Fruit fly (Drosophila melanogaster) whole organism, prepupa: ENCODE measurements around the gene Chrac-14.

ENCODE experiments used
- Blimp-1 ChIP-seq: fragments of 200-800 bp; sonication (Bioruptor generic); optimal IDR thresholded peaks from 3 replicates; lab custom pipeline; 2017; ENCODE audit warnings: missing biosample characterization, missing genetic modification characterization, mild to moderate bottlenecking, moderate library complexity, missing genetic modification reagents
- CG16779 ChIP-seq: fragments of 200-800 bp; sonication (Bioruptor generic); optimal IDR thresholded peaks from 3 replicates; lab custom pipeline; 2017; ENCODE audit warnings: missing biosample characterization, mild to moderate bottlenecking, missing genetic modification characterization
- CG7368 ChIP-seq: fragments of 200-800 bp; sonication (Bioruptor generic); optimal IDR thresholded peaks from 3 replicates; lab custom pipeline; 2016; ENCODE audit warnings: missing biosample characterization, missing genetic modification characterization
- Ets96B ChIP-seq: fragments of 200-800 bp; optimal IDR thresholded peaks from 2 replicates; lab custom pipeline; 2019; ENCODE audit warnings: missing biosample characterization, mild to moderate bottlenecking, missing genetic modification characterization, moderate library complexity
- Lpt ChIP-seq: fragments of 200-800 bp; sonication (Bioruptor generic); optimal IDR thresholded peaks from 3 replicates; lab custom pipeline; 2016; ENCODE audit warnings: missing biosample characterization, missing genetic modification characterization
- achi ChIP-seq: fragments of 200-800 bp; sonication (Bioruptor generic); optimal IDR thresholded peaks from 3 replicates; lab custom pipeline; 2016; ENCODE audit warnings: missing biosample characterization, missing genetic modification characterization
- esn ChIP-seq: fragments of 200-800 bp; sonication (Bioruptor generic); optimal IDR thresholded peaks from 2 replicates; lab custom pipeline; 2016; ENCODE audit warnings: missing biosample characterization, mild to moderate bottlenecking, missing genetic modification characterization, moderate library complexity
- fd85E ChIP-seq: fragments of 200-800 bp; sonication (Bioruptor generic); optimal IDR thresholded peaks from 3 replicates; lab custom pipeline; 2016; ENCODE audit warnings: missing biosample characterization, missing genetic modification characterization
- salr ChIP-seq, 2 experiments: fragments of 200-800 bp; sonication (Bioruptor generic); optimal IDR thresholded peaks; 3 replicates each; lab custom pipeline; 2016 to 2018; ENCODE audit warnings: missing biosample characterization in 2 of 2, missing genetic modification characterization in 2 of 2, mild to moderate bottlenecking in 1 of 2
- vri ChIP-seq: fragments of 200-800 bp; sonication (Bioruptor generic); optimal IDR thresholded peaks from 3 replicates; lab custom pipeline; 2016; ENCODE audit warnings: missing biosample characterization, mild to moderate bottlenecking, missing genetic modification characterization

DNA sequence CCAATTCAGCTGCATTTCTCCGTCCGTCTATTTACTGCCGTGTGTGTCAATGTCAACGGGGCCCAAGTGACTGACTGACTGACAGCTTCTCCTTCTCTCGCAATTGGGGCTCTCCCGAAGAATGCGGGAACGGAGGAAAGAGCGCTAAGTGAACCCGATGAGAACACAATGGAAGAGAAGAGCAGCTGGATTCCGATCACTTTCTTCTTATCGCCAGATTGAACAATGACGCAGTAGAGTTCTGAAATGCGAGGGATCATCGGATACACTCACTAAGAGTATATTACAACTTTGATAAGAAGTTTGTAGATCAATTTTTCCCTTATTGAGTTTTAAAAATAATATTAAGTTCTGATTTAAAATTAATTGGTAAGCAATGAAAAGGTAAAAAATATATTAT, 25.7 kb upstream of the Chrac-14 start, which contains the start of gene Naglu:
- TF ChIP-seq Blimp-1 (GFP tag; lab: Kevin White, UChicago): peak; percentile 40
- no peak for TF ChIP-seq CG7368 (GFP tag; lab: Kevin White, UChicago)
- TF ChIP-seq Lpt (GFP tag; lab: Kevin White, UChicago): no peak
- no peak for TF ChIP-seq vri (GFP tag; lab: Kevin White, UChicago)
- TF ChIP-seq esn (GFP tag; lab: Kevin White, UChicago): peak; percentile 53
- TF ChIP-seq Ets96B (tag; lab: Kevin White, UChicago): no peak
- TF ChIP-seq fd85E: no peak
- TF ChIP-seq achi (GFP tag; lab: Kevin White, UChicago): no peak
- no peak for TF ChIP-seq salr (GFP tag; optimal IDR thresholded peaks at IDR 0.05; lab: Kevin White, UChicago)
- no peak for TF ChIP-seq CG16779 (tag; lab: Kevin White, UChicago)
